Worm (Caenorhabditis elegans) whole organism, L4 larva: ENCODE results near the gene ccep-135.

Source experiments
- ZK546.5 ChIP-seq, 2 experiments: sonication (generic microtip); optimal IDR thresholded peaks; 2 replicates each; lab custom pipeline; 2017; ENCODE audit warnings: missing biosample characterization in 2 of 2, missing genetic modification characterization in 2 of 2
- aly-2 ChIP-seq: sonication (generic microtip); optimal IDR thresholded peaks from 2 replicates; lab custom pipeline; 2018; ENCODE audit warnings: missing biosample characterization, missing genetic modification characterization
- lir-3 ChIP-seq: sonication (generic microtip); optimal IDR thresholded peaks from 2 replicates; lab custom pipeline; 2016; ENCODE audit warnings: mild to moderate bottlenecking, missing genetic modification characterization, missing compliant biosample characterization
- mep-1 ChIP-seq: fragments of 150-350 bp; sonication (generic microtip); optimal IDR thresholded peaks from 3 replicates; lab custom pipeline; 2014; ENCODE audit warnings: missing biosample characterization, missing genetic modification characterization
- nhr-11 ChIP-seq: fragments of 150-350 bp; optimal IDR thresholded peaks from 2 replicates; lab custom pipeline; 2014; ENCODE audit warnings: missing biosample characterization, missing genetic modification characterization
- nhr-25 ChIP-seq: sonication (generic microtip); optimal IDR thresholded peaks from 2 replicates; lab custom pipeline; 2017; ENCODE audit warnings: missing genetic modification characterization, mild to moderate bottlenecking, missing compliant biosample characterization, antibody characterized with exemption, moderate library complexity, borderline replicate concordance; ENCODE audit not compliant: insufficient read depth

- TF ChIP-seq nhr-25 (tag; lab: Kevin White, UChicago), result no peak
- no peak for TF ChIP-seq mep-1
- TF ChIP-seq ZK546.5 (tag; optimal IDR thresholded peaks at IDR 0.05; lab: Kevin White, UChicago), result no peak
- TF ChIP-seq aly-2 (tag; lab: Kevin White, UChicago), result no peak
- TF ChIP-seq lir-3, result no peak
- TF ChIP-seq nhr-11 (tag; lab: Kevin White, UChicago), result no peak
These were observed 37.4 kb downstream of the ccep-135 start, which contains the start of gene Y53G8B.1 for ce11 chrIII:3129036-3129435.
